Comparison of ENCODE assay signal across 1 fruit fly cellular context in the genomic region with DNA sequence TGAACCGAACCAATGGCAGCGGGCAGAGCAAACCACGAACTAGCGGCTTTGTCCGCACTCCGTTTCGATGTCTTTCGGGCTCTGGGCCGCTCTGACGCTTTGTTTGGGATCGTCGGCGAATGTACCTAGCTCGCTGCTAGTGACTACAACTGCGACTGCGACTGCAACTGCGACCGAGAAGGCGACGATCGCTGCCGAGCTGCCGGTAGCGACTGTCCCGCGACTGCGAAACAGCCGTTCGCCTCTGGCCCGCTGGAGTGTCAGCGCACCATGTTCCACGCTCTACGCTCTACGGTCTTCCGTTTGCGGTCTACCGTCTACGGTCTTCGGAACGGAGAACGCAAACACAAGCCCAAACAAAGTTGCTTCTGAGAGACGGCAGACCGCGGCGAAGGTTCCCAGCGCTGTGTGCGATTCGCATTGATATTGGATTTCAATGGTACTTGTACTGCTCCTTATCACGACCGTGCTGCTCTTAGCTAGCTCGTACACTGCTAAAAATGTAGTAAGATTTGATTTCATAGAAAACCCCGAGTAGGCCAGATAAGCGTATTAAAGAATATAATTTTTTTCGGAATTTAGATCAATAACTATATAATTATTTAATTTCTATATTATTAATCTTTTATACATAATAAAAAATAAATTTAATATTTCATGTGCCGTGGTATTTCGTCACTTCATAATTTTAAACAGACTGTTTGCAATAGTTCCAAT.
TF ChIP-seq lines count a peak whose summit lies in the region.

A gene (minus strand): TSS at position 214 of the 717 bp plus-strand sequence.

TF ChIP-seq in whole organism, embryonic, 481 proteins besides CTCF, POLR2A, EP300 and RAD21 (continued from another document):
- peak; percentile 24 for TF ChIP-seq ftz-f1 (GFP tag; optimal IDR thresholded peaks at IDR 0.05; lab: Kevin White, UChicago)
- peak; percentile 22; the same call in 1 of the 2 replicates for TF ChIP-seq CG11085 (GFP tag; IDR thresholded peaks at IDR 0.05; lab: Robert Waterston, UW)
- no peak for TF ChIP-seq jumu (GFP tag; optimal IDR thresholded peaks at IDR 0.05; lab: Kevin White, UChicago)
- TF ChIP-seq CG18476 (GFP tag; optimal IDR thresholded peaks at IDR 0.05; lab: Kevin White, UChicago) = no peak
- no peak for TF ChIP-seq tio (GFP tag; optimal IDR thresholded peaks at IDR 0.05; lab: Kevin White, UChicago)
- no peak for TF ChIP-seq tup (GFP tag; optimal IDR thresholded peaks at IDR 0.05; lab: Kevin White, UChicago)
- no peak for TF ChIP-seq CG43689 (GFP tag; IDR thresholded peaks at IDR 0.05; lab: Robert Waterston, UW)
- 0 out of 3 replicates have a peak, but pooled peaks have one; percentile 14 for TF ChIP-seq CG34422 (GFP tag; IDR thresholded peaks at IDR 0.05; lab: Robert Waterston, UW)
- peak; percentile 35 for TF ChIP-seq CoRest (tag; optimal IDR thresholded peaks at IDR 0.05; lab: Kevin White, UChicago)
- no peak for TF ChIP-seq Drgx (GFP tag; IDR thresholded peaks at IDR 0.05; lab: Robert Waterston, UW)
- no peak for TF ChIP-seq CG16863 (GFP tag; optimal IDR thresholded peaks at IDR 0.05; lab: Kevin White, UChicago)
- TF ChIP-seq Chrac-16 (GFP tag; optimal IDR thresholded peaks at IDR 0.05; lab: Kevin White, UChicago) = no peak
- no peak for TF ChIP-seq CG31388 (GFP tag; optimal IDR thresholded peaks at IDR 0.05; lab: Kevin White, UChicago)
- TF ChIP-seq CG13123 (GFP tag; optimal IDR thresholded peaks at IDR 0.05; lab: Kevin White, UChicago) = no peak
- TF ChIP-seq amos (GFP tag; IDR thresholded peaks at IDR 0.05; lab: Robert Waterston, UW; ENCODE audit: partially characterized antibody) = peak; percentile 31; the same call in 1 of the 2 replicates
- TF ChIP-seq pita (GFP tag; optimal IDR thresholded peaks at IDR 0.05; lab: Kevin White, UChicago) = no peak
- TF ChIP-seq Bgb (GFP tag; IDR thresholded peaks at IDR 0.05; lab: Robert Waterston, UW; ENCODE audit: partially characterized antibody) = peak; percentile 36; the same call in 1 of the 2 replicates
- no peak for TF ChIP-seq CG13624 (GFP tag; optimal IDR thresholded peaks at IDR 0.05; lab: Kevin White, UChicago)
- TF ChIP-seq ham (GFP tag; IDR thresholded peaks at IDR 0.05; lab: Robert Waterston, UW) = no peak
- no peak for TF ChIP-seq CkIIα-i1 (GFP tag; IDR thresholded peaks at IDR 0.05; lab: Robert Waterston, UW)
- TF ChIP-seq CG11398 (GFP tag; optimal IDR thresholded peaks at IDR 0.05; lab: Kevin White, UChicago) = no peak
- no peak for TF ChIP-seq CG2116 (GFP tag; optimal IDR thresholded peaks at IDR 0.05; lab: Kevin White, UChicago)
- TF ChIP-seq Mad (GFP tag; optimal IDR thresholded peaks at IDR 0.05; lab: Kevin White, UChicago) = no peak
- peak; percentile 86 for TF ChIP-seq CG3995 (GFP tag; optimal IDR thresholded peaks at IDR 0.05; lab: Kevin White, UChicago)
- peak; percentile 16 for TF ChIP-seq phol (tag; optimal IDR thresholded peaks at IDR 0.05; lab: Kevin White, UChicago)
- 0 out of 2 replicates have a peak, but pooled peaks have one; percentile 21 for TF ChIP-seq CG32772 (GFP tag; IDR thresholded peaks at IDR 0.05; lab: Robert Waterston, UW)
- TF ChIP-seq CG7271 (tag; optimal IDR thresholded peaks at IDR 0.05; lab: Kevin White, UChicago) = no peak
- no peak for TF ChIP-seq dmrt11E (tag; optimal IDR thresholded peaks at IDR 0.05; lab: Kevin White, UChicago)
- TF ChIP-seq Doc3 (GFP tag; IDR thresholded peaks at IDR 0.05; lab: Robert Waterston, UW; ENCODE audit: partially characterized antibody) = no peak
- TF ChIP-seq Ptx1 (GFP tag; IDR thresholded peaks at IDR 0.05; lab: Robert Waterston, UW) = 0 out of 2 replicates have a peak, but pooled peaks have one; percentile 19
- 0 out of 3 replicates have a peak, but pooled peaks have one; percentile 40 for TF ChIP-seq HLH4C (GFP tag; IDR thresholded peaks at IDR 0.05; lab: Robert Waterston, UW; ENCODE audit: partially characterized antibody)
- peak; percentile 14 for TF ChIP-seq ind (GFP tag; optimal IDR thresholded peaks at IDR 0.05; lab: Kevin White, UChicago)
- no peak for TF ChIP-seq CG9797 (GFP tag; optimal IDR thresholded peaks at IDR 0.05; lab: Kevin White, UChicago)
- TF ChIP-seq Hr51 (GFP tag; optimal IDR thresholded peaks at IDR 0.05; lab: Kevin White, UChicago) = peak in 1 of 2 experiments; percentile 31
- TF ChIP-seq CG14014 (GFP tag; IDR thresholded peaks at IDR 0.05; lab: Robert Waterston, UW) = 0 out of 2 replicates have a peak, but pooled peaks have one; percentile 19
- TF ChIP-seq so (GFP tag; IDR thresholded peaks at IDR 0.05; lab: Robert Waterston, UW) = 0 out of 3 replicates have a peak, but pooled peaks have one; percentile 9
- TF ChIP-seq CG12299 (tag; optimal IDR thresholded peaks at IDR 0.05; lab: Kevin White, UChicago) = no peak
- no peak for TF ChIP-seq CG7928 (GFP tag; optimal IDR thresholded peaks at IDR 0.05; lab: Kevin White, UChicago)
- TF ChIP-seq CG15601 (tag; optimal IDR thresholded peaks at IDR 0.05; lab: Kevin White, UChicago) = no peak
- TF ChIP-seq prd (optimal IDR thresholded peaks at IDR 0.05; lab: Kevin White, UChicago) = no peak
- no peak for TF ChIP-seq prd (GFP tag; IDR thresholded peaks at IDR 0.05; lab: Robert Waterston, UW)
- no peak for TF ChIP-seq CG4424 (GFP tag; optimal IDR thresholded peaks at IDR 0.05; lab: Kevin White, UChicago)
- TF ChIP-seq CG4730 (GFP tag; IDR thresholded peaks at IDR 0.05; lab: Robert Waterston, UW) = no peak
- TF ChIP-seq dysf (GFP tag; IDR thresholded peaks at IDR 0.05; lab: Robert Waterston, UW) = 0 out of 3 replicates have a peak, but pooled peaks have one; percentile 18
- no peak for TF ChIP-seq CG6272 (GFP tag; IDR thresholded peaks at IDR 0.05; lab: Robert Waterston, UW)
- TF ChIP-seq CG17829 (tag; optimal IDR thresholded peaks at IDR 0.05; lab: Kevin White, UChicago) = no peak
- no peak for TF ChIP-seq CG1792 (GFP tag; optimal IDR thresholded peaks at IDR 0.05; lab: Kevin White, UChicago)
- TF ChIP-seq hkb (optimal IDR thresholded peaks at IDR 0.05; lab: Kevin White, UChicago) = no peak
- no peak for TF ChIP-seq hkb (GFP tag; IDR thresholded peaks at IDR 0.05; lab: Robert Waterston, UW)
- TF ChIP-seq bbx (GFP tag; IDR thresholded peaks at IDR 0.05; lab: Robert Waterston, UW; ENCODE audit: partially characterized antibody) = no peak
- no peak for TF ChIP-seq da (GFP tag; optimal IDR thresholded peaks at IDR 0.05; lab: Kevin White, UChicago)
- TF ChIP-seq TFAM (GFP tag; optimal IDR thresholded peaks at IDR 0.05; lab: Kevin White, UChicago) = no peak
- TF ChIP-seq CG6254 (GFP tag; optimal IDR thresholded peaks at IDR 0.05; lab: Kevin White, UChicago) = no peak
- 0 out of 2 replicates have a peak, but pooled peaks have one; percentile 20 for TF ChIP-seq vvl (GFP tag; IDR thresholded peaks at IDR 0.05; lab: Robert Waterston, UW)
